Fruit fly (Drosophila melanogaster) whole organism, prepupa: ENCODE measurements around the gene CG6310.

Experiments
- acj6 ChIP-seq: fragments of 200-800 bp; sonication (Bioruptor generic); optimal IDR thresholded peaks from 3 replicates; lab custom pipeline; 2016; ENCODE audit warnings: missing biosample characterization, missing genetic modification characterization
- cyc ChIP-seq: fragments of 200-800 bp; sonication (Bioruptor generic); optimal IDR thresholded peaks from 3 replicates; lab custom pipeline; 2016; ENCODE audit warnings: missing biosample characterization, missing genetic modification characterization

dm6 chr3L:11107432-11107831 is 37.8 kb upstream of the CG6310 start, which contains the start of gene CG32073:
- TF ChIP-seq cyc (GFP tag; lab: Kevin White, UChicago) (no peak), acj6 (GFP tag; lab: Kevin White, UChicago) (no peak)
